Fruit fly (Drosophila melanogaster) whole organism, prepupa: ENCODE measurements around the gene CG10366.

Experiments
- CG16779 ChIP-seq: fragments of 200-800 bp; sonication (Bioruptor generic); optimal IDR thresholded peaks from 3 replicates; lab custom pipeline; 2017; ENCODE audit warnings: missing biosample characterization, mild to moderate bottlenecking, missing genetic modification characterization
- Eip93F ChIP-seq: fragments of 200-800 bp; sonication (Bioruptor generic); optimal IDR thresholded peaks from 2 replicates; lab custom pipeline; 2016; ENCODE audit warnings: missing biosample characterization, mild to moderate bottlenecking, missing genetic modification characterization
- Sox15 ChIP-seq: fragments of 200-800 bp; sonication (Bioruptor generic); optimal IDR thresholded peaks from 3 replicates; lab custom pipeline; 2016; ENCODE audit warnings: missing biosample characterization, missing genetic modification characterization
- acj6 ChIP-seq: fragments of 200-800 bp; sonication (Bioruptor generic); optimal IDR thresholded peaks from 3 replicates; lab custom pipeline; 2016; ENCODE audit warnings: missing biosample characterization, missing genetic modification characterization

DNA sequence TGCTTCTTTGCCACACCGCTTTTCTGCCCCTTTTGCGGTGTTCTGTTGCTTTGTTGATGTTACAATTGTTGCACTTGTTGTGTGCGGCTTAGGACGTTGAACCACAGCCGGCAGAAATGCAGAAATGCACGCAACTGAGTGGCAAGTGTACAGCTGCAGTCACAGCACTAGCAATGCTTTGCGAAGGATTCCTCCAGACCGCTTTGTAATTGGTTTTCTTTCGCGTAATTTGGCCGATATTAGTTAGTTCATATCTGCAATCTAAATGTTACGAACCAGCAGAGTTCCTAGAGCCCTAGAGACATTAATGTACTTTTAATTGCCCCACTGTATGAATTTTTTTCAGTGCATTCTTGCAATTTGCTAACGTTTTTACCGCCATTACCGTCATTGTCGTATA, 9.7 kb upstream of the CG10366 start:
- TF ChIP-seq CG16779 (tag; lab: Kevin White, UChicago) = peak; percentile 3
- no peak for TF ChIP-seq Sox15 (GFP tag; lab: Kevin White, UChicago)
- no peak for TF ChIP-seq Eip93F (GFP tag; lab: Kevin White, UChicago)
- peak; percentile 49 for TF ChIP-seq acj6 (GFP tag; lab: Kevin White, UChicago)
